Worm (Caenorhabditis elegans) whole organism, young adult: ENCODE data around the gene K06A9.3.

Experiments
- dpl-1 ChIP-seq: fragments of 150-350 bp; optimal IDR thresholded peaks from 2 replicates; lab custom pipeline; 2014; ENCODE audit warnings: missing biosample characterization, missing genetic modification reagents, missing genetic modification characterization
- let-526 ChIP-seq: fragments of 200-800 bp; sonication (Bioruptor generic); IDR thresholded peaks from 2 replicates; pipeline ENCODE4 v1.3.6; 2022; ENCODE audit warnings: missing genetic modification reagents, missing genetic modification characterization, missing compliant biosample characterization
- let-607 ChIP-seq, 2 experiments: fragments of 200-800 bp in 1 of 2; sonication (Bioruptor generic) in 1 of 2; sonication (generic microtip) in 1 of 2; optimal IDR thresholded peaks; 2 replicates each; lab custom pipeline; 2016 to 2018; ENCODE audit warnings: mild to moderate bottlenecking in 2 of 2, missing compliant biosample characterization in 2 of 2, missing genetic modification characterization in 2 of 2, moderate library complexity in 2 of 2, missing genotype in 1 of 2
- pha-4 ChIP-seq: fragments of 150-350 bp; sonication (generic microtip); optimal IDR thresholded peaks from 2 replicates; lab custom pipeline; 2014; ENCODE audit warnings: missing biosample characterization, missing genetic modification reagents, missing genetic modification characterization

DNA sequence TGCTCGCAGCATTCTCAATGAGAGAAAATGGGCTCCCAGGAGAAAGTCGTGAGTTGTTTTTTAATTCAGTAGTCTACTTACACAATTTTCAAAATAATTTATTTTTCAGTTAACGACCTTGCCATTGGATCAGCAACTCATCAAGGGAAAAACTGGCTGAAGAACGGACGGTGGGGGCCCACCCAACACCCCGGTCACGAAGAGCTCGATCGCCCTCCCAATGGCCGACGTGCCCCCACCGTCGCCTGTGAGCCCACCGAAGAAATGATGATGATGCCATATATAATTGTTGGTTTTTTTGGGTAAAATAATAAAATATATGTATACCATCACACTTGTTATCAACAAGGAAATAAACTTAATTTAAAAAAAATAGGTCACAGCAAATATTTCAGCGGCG, 32.2 kb downstream of the K06A9.3 start:
- TF ChIP-seq let-526 (GFP tag; lab: Robert Waterston, UW) (no peak), dpl-1 (GFP tag; lab: Kevin White, UChicago) (no peak), let-607 (tag; optimal IDR thresholded peaks at IDR 0.05; lab: Kevin White, UChicago) (no peak), pha-4 (tag; lab: Kevin White, UChicago) (no peak)
